Fruit fly (Drosophila melanogaster) whole organism, embryonic: ENCODE results near the gene CG43273.

Experiments
- Awh ChIP-seq: fragments of 200-800 bp; sonication (Bioruptor generic); IDR thresholded peaks from 2 replicates; pipeline ENCODE4, ENCODE4 v1.3.6; 2022; ENCODE audit warnings: missing biosample characterization, missing genetic modification characterization
- CG10431 ChIP-seq: fragments of 200-800 bp; sonication (Bioruptor generic); optimal IDR thresholded peaks from 3 replicates; lab custom pipeline; 2018; ENCODE audit warnings: missing biosample characterization, mild to moderate bottlenecking, missing genetic modification characterization
- CG10979 ChIP-seq: fragments of 200-800 bp; sonication (Bioruptor generic); optimal IDR thresholded peaks from 2 replicates; lab custom pipeline; 2018; ENCODE audit warnings: missing biosample characterization, mild to moderate bottlenecking, missing genetic modification characterization, moderate library complexity
- CG13775 ChIP-seq: fragments of 200-800 bp; sonication (Bioruptor generic); optimal IDR thresholded peaks from 3 replicates; lab custom pipeline; 2017; ENCODE audit warnings: missing biosample characterization, mild to moderate bottlenecking, missing genetic modification characterization
- CG15479 ChIP-seq: fragments of 200-800 bp; sonication (Bioruptor generic); optimal IDR thresholded peaks from 3 replicates; lab custom pipeline; 2019; ENCODE audit warnings: missing biosample characterization, mild to moderate bottlenecking, missing genetic modification characterization, moderate library complexity
- CG17568 ChIP-seq: fragments of 200-800 bp; sonication (Bioruptor generic); optimal IDR thresholded peaks from 2 replicates; lab custom pipeline; 2018; ENCODE audit warnings: missing biosample characterization, mild to moderate bottlenecking, missing genetic modification characterization, moderate library complexity
- CG32772 ChIP-seq: fragments of 200-800 bp; sonication (Bioruptor generic); IDR thresholded peaks from 2 replicates; pipeline ENCODE4 v1.3.6; 2022; ENCODE audit warnings: missing biosample characterization, missing genetic modification characterization
- CG4404 ChIP-seq: fragments of 200-800 bp; sonication (Bioruptor generic); IDR thresholded peaks from 2 replicates; pipeline ENCODE4 v1.3.6; 2022; ENCODE audit warnings: missing biosample characterization, missing genetic modification characterization
- CG6654 ChIP-seq: fragments of 200-800 bp; sonication (Bioruptor generic); optimal IDR thresholded peaks from 2 replicates; lab custom pipeline; 2017; ENCODE audit warnings: missing biosample characterization, mild to moderate bottlenecking, missing genetic modification characterization
- CG8290 ChIP-seq, 3 experiments: fragments of 200-800 bp; sonication (Bioruptor generic); optimal IDR thresholded peaks; 2 replicates each; lab custom pipeline; 2016 to 2019; ENCODE audit warnings: missing biosample characterization in 3 of 3, missing genetic modification characterization in 3 of 3, mild to moderate bottlenecking in 2 of 3, moderate library complexity in 1 of 3
- D19A ChIP-seq: fragments of 200-800 bp; optimal IDR thresholded peaks from 3 replicates; lab custom pipeline; 2019; ENCODE audit warnings: missing biosample characterization, mild to moderate bottlenecking, missing genetic modification characterization, moderate library complexity
- D19B ChIP-seq: fragments of 200-800 bp; sonication (Bioruptor generic); optimal IDR thresholded peaks from 2 replicates; lab custom pipeline; 2017; ENCODE audit warnings: missing biosample characterization, mild to moderate bottlenecking, missing genetic modification characterization
- Deaf1 ChIP-seq: fragments of 200-800 bp; optimal IDR thresholded peaks from 3 replicates; lab custom pipeline; 2019; ENCODE audit warnings: missing biosample characterization, mild to moderate bottlenecking, missing genetic modification characterization, moderate library complexity
- E2f1 ChIP-seq: fragments of 200-800 bp; sonication (Bioruptor generic); IDR thresholded peaks from 2 replicates; pipeline ENCODE4 v1.3.6; 2022; ENCODE audit warnings: missing biosample characterization, missing genetic modification characterization
- NK7.1 ChIP-seq: fragments of 200-800 bp; sonication (Bioruptor generic); optimal IDR thresholded peaks from 3 replicates; lab custom pipeline; 2016; ENCODE audit warnings: missing biosample characterization, missing genetic modification characterization
- Nf-YB ChIP-seq: fragments of 200-800 bp; sonication (Bioruptor generic); optimal IDR thresholded peaks from 3 replicates; lab custom pipeline; 2019; ENCODE audit warnings: missing biosample characterization, mild to moderate bottlenecking, missing genetic modification characterization, moderate library complexity
- Opbp ChIP-seq: fragments of 200-800 bp; sonication (Bioruptor generic); IDR thresholded peaks from 3 replicates; pipeline ENCODE4 v1.3.6; 2022; ENCODE audit warnings: missing biosample characterization, missing genetic modification characterization; ENCODE audit not compliant: partially characterized antibody
- Sox100B ChIP-seq: fragments of 200-800 bp; sonication (Bioruptor generic); optimal IDR thresholded peaks from 3 replicates; lab custom pipeline; 2018; ENCODE audit warnings: missing biosample characterization, mild to moderate bottlenecking, missing genetic modification characterization
- Trl ChIP-seq, 3 experiments: fragments of >200 bp in 2 of 3; fragments of 200-800 bp in 1 of 3; sonication (Bioruptor generic) in 1 of 3; optimal IDR thresholded peaks; 2 replicates in 1 of 3; 3 replicates in 2 of 3; lab custom pipeline; 2016 to 2017; ENCODE audit warnings: missing biosample characterization in 1 of 3, missing genetic modification characterization in 1 of 3
- abd-A ChIP-seq: fragments of 200-800 bp; sonication (Bioruptor generic); optimal IDR thresholded peaks from 3 replicates; lab custom pipeline; 2019; ENCODE audit warnings: missing biosample characterization, mild to moderate bottlenecking, missing genetic modification characterization, moderate library complexity
- cas ChIP-seq: fragments of 200-800 bp; sonication (Bioruptor generic); IDR thresholded peaks from 2 replicates; pipeline ENCODE4 v1.3.6; 2022; ENCODE audit warnings: missing biosample characterization, missing genetic modification characterization
- dmrt11E ChIP-seq: fragments of 200-800 bp; sonication (Bioruptor generic); optimal IDR thresholded peaks from 3 replicates; lab custom pipeline; 2018; ENCODE audit warnings: missing biosample characterization, mild to moderate bottlenecking, missing genetic modification characterization, moderate library complexity
- gcm ChIP-seq: fragments of 200-800 bp; sonication (Bioruptor generic); optimal IDR thresholded peaks from 2 replicates; lab custom pipeline; 2019; ENCODE audit warnings: missing biosample characterization, mild to moderate bottlenecking, missing genetic modification characterization, moderate library complexity
- gem ChIP-seq: fragments of 200-800 bp; sonication (Bioruptor generic); optimal IDR thresholded peaks from 2 replicates; lab custom pipeline; 2019; ENCODE audit warnings: missing biosample characterization, mild to moderate bottlenecking, missing genetic modification characterization, moderate library complexity
- grn ChIP-seq: fragments of 200-800 bp; sonication (Bioruptor generic); optimal IDR thresholded peaks from 3 replicates; lab custom pipeline; 2017; ENCODE audit warnings: missing biosample characterization, missing genetic modification characterization
- nerfin-2 ChIP-seq: fragments of 200-800 bp; sonication (Bioruptor generic); IDR thresholded peaks from 2 replicates; pipeline ENCODE4 v1.3.6; 2022; ENCODE audit warnings: missing biosample characterization, missing genetic modification characterization; ENCODE audit not compliant: partially characterized antibody
- pan ChIP-seq, 4 experiments: fragments of >200 bp in 3 of 4; fragments of 200-800 bp in 1 of 4; sonication (Bioruptor generic) in 1 of 4; optimal IDR thresholded peaks in 3 of 4; IDR thresholded peaks in 1 of 4; 2 replicates each; pipeline versions ENCODE4 v1.3.6 to Lab custom; 2017 to 2022; ENCODE audit warnings: missing biosample characterization in 2 of 4, missing genetic modification characterization in 2 of 4, mixed read lengths in 1 of 4
- sd ChIP-seq: fragments of 200-800 bp; sonication (Bioruptor generic); optimal IDR thresholded peaks from 3 replicates; lab custom pipeline; 2018; ENCODE audit warnings: missing biosample characterization, mild to moderate bottlenecking, missing genetic modification characterization, moderate library complexity
- sens ChIP-seq: fragments of 200-800 bp; sonication (Bioruptor generic); peaks from one replicate; lab custom pipeline; 2016; ENCODE audit warnings: missing biosample characterization, missing genetic modification characterization
- sqz ChIP-seq: fragments of 200-800 bp; sonication (Bioruptor generic); optimal IDR thresholded peaks from 3 replicates; lab custom pipeline; 2018; ENCODE audit warnings: missing biosample characterization, mild to moderate bottlenecking, missing genetic modification characterization
- vfl ChIP-seq: fragments of 200-800 bp; sonication (Bioruptor generic); optimal IDR thresholded peaks from 2 replicates; lab custom pipeline; 2016; ENCODE audit warnings: missing biosample characterization, missing genetic modification characterization
- vvl ChIP-seq: fragments of 200-800 bp; sonication (Bioruptor generic); IDR thresholded peaks from 2 replicates; pipeline ENCODE4 v1.3.6; 2022; ENCODE audit warnings: missing biosample characterization, missing genetic modification characterization
- z ChIP-seq: fragments of 200-800 bp; sonication (Bioruptor generic); IDR thresholded peaks from 3 replicates; pipeline ENCODE4 v1.3.6; 2022; ENCODE audit warnings: missing biosample characterization, missing genetic modification characterization
- zen ChIP-seq: fragments of 200-800 bp; sonication (Bioruptor generic); optimal IDR thresholded peaks from 3 replicates; lab custom pipeline; 2018; ENCODE audit warnings: missing biosample characterization, mild to moderate bottlenecking, missing genetic modification characterization, moderate library complexity

CG43273 gene

dm6 chr3R:24841635-24842034 lies 11.5 kb downstream of the CG43273 start, which contains the start of gene Esp:
Esp (plus strand) TSS chr3R:24841935.
- peak; percentile 39 for TF ChIP-seq sens (GFP tag; lab: Kevin White, UChicago)
- TF ChIP-seq nerfin-2 (GFP tag; lab: Robert Waterston, UW) = no peak
- TF ChIP-seq Trl (optimal IDR thresholded peaks at IDR 0.05; lab: Kevin White, UChicago) = peak in 1 of 2 experiments; percentile 19
- no peak for TF ChIP-seq Trl (GFP tag; optimal IDR thresholded peaks at IDR 0.05; lab: Kevin White, UChicago)
- TF ChIP-seq abd-A (tag; lab: Kevin White, UChicago) = no peak
- TF ChIP-seq Deaf1 = peak; percentile 53
- TF ChIP-seq Sox100B (GFP tag; lab: Kevin White, UChicago) = no peak
- TF ChIP-seq Opbp = 0 out of 3 replicates have a peak, but pooled peaks have one; percentile 7
- TF ChIP-seq, all 482 proteins: peak for 4

- TF ChIP-seq dmrt11E (tag; lab: Kevin White, UChicago) (peak; percentile 2), sens (GFP tag; lab: Kevin White, UChicago) (peak; percentile 52), gem (peak; percentile 30), NK7.1 (no peak), D19B (GFP tag; lab: Kevin White, UChicago) (peak; percentile 37), CG10431 (GFP tag; lab: Kevin White, UChicago) (no peak), CG17568 (GFP tag; lab: Kevin White, UChicago) (no peak), D19A (tag; lab: Kevin White, UChicago) (peak; percentile 4)
Measured at dm6 chr3R:24845148-24845547, 15.0 kb downstream of the CG43273 start.

dm6 chr3R:24845952-24846848 lies 16.1 kb downstream of the CG43273 start:
- TF ChIP-seq vvl (0 out of 2 replicates have a peak, but pooled peaks have one; percentile 19), grn (GFP tag; lab: Kevin White, UChicago) (peak; percentile 61), CG4404 (GFP tag; lab: Robert Waterston, UW) (no peak), zen (tag; lab: Kevin White, UChicago) (peak; percentile 84), z (GFP tag; lab: Robert Waterston, UW) (peak; percentile 64; the same call in 1 of the 3 replicates), CG8290 (GFP tag; optimal IDR thresholded peaks at IDR 0.05; lab: Kevin White, UChicago) (no peak), CG8290 (tag; optimal IDR thresholded peaks at IDR 0.05; lab: Kevin White, UChicago) (no peak), CG32772 (GFP tag; lab: Robert Waterston, UW) (0 out of 2 replicates have a peak, but pooled peaks have one; percentile 30), CG10979 (tag; lab: Kevin White, UChicago) (no peak), sd (tag; lab: Kevin White, UChicago) (no peak), sqz (GFP tag; lab: Kevin White, UChicago) (peak; percentile 80), CG6654 (GFP tag; lab: Kevin White, UChicago) (no peak), E2f1 (GFP tag; lab: Robert Waterston, UW) (no peak), CG15479 (GFP tag; lab: Kevin White, UChicago) (peak; percentile 53), sens (GFP tag; lab: Kevin White, UChicago) (peak; percentile 48), pan (optimal IDR thresholded peaks at IDR 0.05; lab: Kevin White, UChicago) (no peak), pan (GFP tag; optimal IDR thresholded peaks at IDR 0.05 in 1 of 2, IDR thresholded peaks at IDR 0.05 in 1 of 2) (no peak), vfl (GFP tag; lab: Kevin White, UChicago) (no peak), Nf-YB (GFP tag; lab: Kevin White, UChicago) (no peak), cas (GFP tag; lab: Robert Waterston, UW) (no peak), Awh (GFP tag; lab: Robert Waterston, UW) (peak; percentile 45; the same call in 1 of the 2 replicates), gcm (peak; percentile 76), CG13775 (GFP tag; lab: Kevin White, UChicago) (no peak), Opbp (no peak)
